Worm (Caenorhabditis elegans): Measurements from ENCODE around the gene C06E1.7.

- TF ChIP-seq flt-1 (GFP tag; IDR thresholded peaks at IDR 0.05) = no peak
- TF ChIP-seq ztf-29 (GFP tag; IDR thresholded peaks at IDR 0.05) = no peak
Observed at ce11 chrIII:8574299-8574698, 19.2 kb downstream of the C06E1.7 start.

Data from whole organism, midembryonic.